Fruit fly (Drosophila melanogaster) whole organism, embryonic: Measurements from ENCODE around the gene nonC.
A peak's percentile ranks its signal among the peaks of the same experiment; 100 is the strongest.

ENCODE experiments used
- Ada2b ChIP-seq: fragments of 200-800 bp; sonication (Bioruptor generic); IDR thresholded peaks from 2 replicates; pipeline ENCODE4 v1.3.6; 2022; ENCODE audit warnings: missing biosample characterization, missing genetic modification characterization
- Aef1 ChIP-seq: fragments of 200-800 bp; sonication (Bioruptor generic); IDR thresholded peaks from 3 replicates; pipeline ENCODE4 v1.3.6; 2022; ENCODE audit warnings: missing biosample characterization, missing genetic modification characterization
- Awh ChIP-seq: fragments of 200-800 bp; sonication (Bioruptor generic); IDR thresholded peaks from 2 replicates; pipeline ENCODE4, ENCODE4 v1.3.6; 2022; ENCODE audit warnings: missing biosample characterization, missing genetic modification characterization
- Blimp-1 ChIP-seq: fragments of 200-800 bp; sonication (Bioruptor generic); optimal IDR thresholded peaks from 3 replicates; lab custom pipeline; 2018; ENCODE audit warnings: missing biosample characterization, missing genetic modification characterization, mild to moderate bottlenecking, moderate library complexity, missing genetic modification reagents
- CG12236 ChIP-seq: fragments of 200-800 bp; sonication (Bioruptor generic); optimal IDR thresholded peaks from 2 replicates; lab custom pipeline; 2016; ENCODE audit warnings: missing biosample characterization, missing genetic modification characterization
- CG12744 ChIP-seq: fragments of 200-800 bp; sonication (Bioruptor generic); optimal IDR thresholded peaks from 2 replicates; lab custom pipeline; 2016; ENCODE audit warnings: missing biosample characterization, missing genetic modification characterization
- CG14667 ChIP-seq: fragments of 200-800 bp; sonication (Bioruptor generic); IDR thresholded peaks from 2 replicates; pipeline ENCODE4 v1.3.6; 2022; ENCODE audit warnings: missing biosample characterization, missing genetic modification characterization
- CG15601 ChIP-seq: fragments of 200-800 bp; sonication (Bioruptor generic); optimal IDR thresholded peaks from 3 replicates; lab custom pipeline; 2019; ENCODE audit warnings: missing biosample characterization, mild to moderate bottlenecking, missing genetic modification characterization, moderate library complexity
- CG2199 ChIP-seq: fragments of 200-800 bp; sonication (Bioruptor generic); IDR thresholded peaks from 3 replicates; pipeline ENCODE4 v1.3.6; 2022; ENCODE audit warnings: missing biosample characterization, missing genetic modification characterization
- CG31365 ChIP-seq: fragments of 200-800 bp; sonication (Bioruptor generic); optimal IDR thresholded peaks from 2 replicates; lab custom pipeline; 2018; ENCODE audit warnings: missing biosample characterization, mild to moderate bottlenecking, missing genetic modification characterization
- CG33557 ChIP-seq: fragments of 200-800 bp; sonication (Bioruptor generic); optimal IDR thresholded peaks from 2 replicates; lab custom pipeline; 2019; ENCODE audit warnings: missing biosample characterization, mild to moderate bottlenecking, missing genetic modification characterization, moderate library complexity
- CG4730 ChIP-seq: fragments of 200-800 bp; sonication (Bioruptor generic); IDR thresholded peaks from 2 replicates; pipeline ENCODE4 v1.3.6; 2022; ENCODE audit warnings: missing biosample characterization, missing genetic modification characterization
- CG6254 ChIP-seq: fragments of 200-800 bp; sonication (Bioruptor generic); optimal IDR thresholded peaks from 3 replicates; lab custom pipeline; 2017; ENCODE audit warnings: mild to moderate bottlenecking, missing biosample characterization, missing genetic modification reagents, missing genetic modification characterization
- CHES-1-like ChIP-seq: fragments of 200-800 bp; sonication (Bioruptor generic); optimal IDR thresholded peaks from 2 replicates; lab custom pipeline; 2016; ENCODE audit warnings: missing biosample characterization, missing genetic modification characterization
- CoRest ChIP-seq: fragments of 200-800 bp; sonication (Bioruptor generic); optimal IDR thresholded peaks from 3 replicates; lab custom pipeline; 2018; ENCODE audit warnings: missing biosample characterization, mild to moderate bottlenecking, missing genetic modification characterization, moderate library complexity
- D19A ChIP-seq: fragments of 200-800 bp; optimal IDR thresholded peaks from 3 replicates; lab custom pipeline; 2019; ENCODE audit warnings: missing biosample characterization, mild to moderate bottlenecking, missing genetic modification characterization, moderate library complexity
- Dll ChIP-seq: fragments of 200-800 bp; sonication (Bioruptor generic); IDR thresholded peaks from 4 replicates; pipeline ENCODE4 v1.3.6; 2022; ENCODE audit warnings: missing biosample characterization, missing genetic modification characterization; ENCODE audit not compliant: partially characterized antibody
- Dp ChIP-seq: fragments of 200-800 bp; sonication (Bioruptor generic); optimal IDR thresholded peaks from 2 replicates; lab custom pipeline; 2018; ENCODE audit warnings: missing biosample characterization, mild to moderate bottlenecking, missing genetic modification characterization, moderate library complexity
- Ets65A ChIP-seq: fragments of 200-800 bp; sonication (Bioruptor generic); peaks from one replicate; lab custom pipeline; 2016; ENCODE audit warnings: missing biosample characterization, missing genetic modification characterization
- HLH4C ChIP-seq: fragments of 200-800 bp; sonication (Bioruptor generic); IDR thresholded peaks from 3 replicates; pipeline ENCODE4 v1.3.6; 2022; ENCODE audit warnings: missing biosample characterization, missing genetic modification characterization; ENCODE audit not compliant: partially characterized antibody
- Hey ChIP-seq: fragments of 200-800 bp; sonication (Bioruptor generic); optimal IDR thresholded peaks from 3 replicates; lab custom pipeline; 2018; ENCODE audit warnings: missing biosample characterization, mild to moderate bottlenecking, missing genetic modification characterization
- Hr39 ChIP-seq: fragments of >200 bp; optimal IDR thresholded peaks from 2 replicates; lab custom pipeline; 2017
- Jarid2 ChIP-seq: fragments of 200-800 bp; sonication (Bioruptor generic); optimal IDR thresholded peaks from 3 replicates; lab custom pipeline; 2017; ENCODE audit warnings: mild to moderate bottlenecking, missing biosample characterization, missing genetic modification reagents, missing genetic modification characterization
- Mrtf ChIP-seq: fragments of 200-800 bp; sonication (Bioruptor generic); IDR thresholded peaks from 3 replicates; pipeline ENCODE4 v1.3.6; 2022; ENCODE audit warnings: missing biosample characterization, missing genetic modification characterization
- NfI ChIP-seq: fragments of 200-800 bp; sonication (Bioruptor generic); optimal IDR thresholded peaks from 3 replicates; lab custom pipeline; 2018; ENCODE audit warnings: missing biosample characterization, mild to moderate bottlenecking, missing genetic modification characterization, moderate library complexity
- Oaz ChIP-seq: fragments of 200-800 bp; sonication (Bioruptor generic); IDR thresholded peaks from 2 replicates; pipeline ENCODE4 v1.3.6; 2022; ENCODE audit warnings: missing biosample characterization, missing genetic modification characterization
- Sox102F ChIP-seq: fragments of 200-800 bp; sonication (Bioruptor generic); optimal IDR thresholded peaks from 2 replicates; lab custom pipeline; 2018; ENCODE audit warnings: missing biosample characterization, mild to moderate bottlenecking, missing genetic modification characterization, moderate library complexity
- Sry-δ ChIP-seq: fragments of 200-800 bp; sonication (Bioruptor generic); optimal IDR thresholded peaks from 2 replicates; lab custom pipeline; 2016; ENCODE audit warnings: missing biosample characterization, missing genetic modification characterization
- Usf ChIP-seq: fragments of 200-800 bp; sonication (Bioruptor generic); optimal IDR thresholded peaks from 2 replicates; lab custom pipeline; 2017; ENCODE audit warnings: missing genotype, missing biosample characterization, missing genetic modification characterization
- az2 ChIP-seq: fragments of 200-800 bp; sonication (Bioruptor generic); optimal IDR thresholded peaks from 3 replicates; lab custom pipeline; 2016; ENCODE audit warnings: missing biosample characterization, missing genetic modification characterization
- cas ChIP-seq: fragments of 200-800 bp; sonication (Bioruptor generic); IDR thresholded peaks from 2 replicates; pipeline ENCODE4 v1.3.6; 2022; ENCODE audit warnings: missing biosample characterization, missing genetic modification characterization
- chn ChIP-seq: fragments of 200-800 bp; sonication (Bioruptor generic); optimal IDR thresholded peaks from 2 replicates; lab custom pipeline; 2016; ENCODE audit warnings: missing biosample characterization, missing genetic modification characterization
- crol ChIP-seq: fragments of 200-800 bp; sonication (Bioruptor generic); IDR thresholded peaks from 2 replicates; pipeline ENCODE4 v1.3.6; 2022; ENCODE audit warnings: missing biosample characterization, missing genetic modification characterization
- emc ChIP-seq: fragments of 200-800 bp; sonication (Bioruptor generic); optimal IDR thresholded peaks from 2 replicates; lab custom pipeline; 2016; ENCODE audit warnings: missing biosample characterization, missing genetic modification characterization
- gce ChIP-seq: fragments of 200-800 bp; sonication (Bioruptor generic); IDR thresholded peaks from 3 replicates; pipeline ENCODE4 v1.3.6; 2022; ENCODE audit warnings: missing biosample characterization, missing genetic modification characterization
- hkb ChIP-seq, 2 experiments: fragments of 200-800 bp in 1 of 2; fragments of >200 bp in 1 of 2; sonication (Bioruptor generic) in 1 of 2; IDR thresholded peaks in 1 of 2; optimal IDR thresholded peaks in 1 of 2; 2 replicates each; pipeline versions ENCODE4 v1.3.6 to Lab custom; 2017 to 2022; ENCODE audit warnings: missing biosample characterization in 1 of 2, missing genetic modification characterization in 1 of 2
- kni ChIP-seq: fragments of 200-800 bp; sonication (Bioruptor generic); optimal IDR thresholded peaks from 3 replicates; lab custom pipeline; 2017; ENCODE audit warnings: mild to moderate bottlenecking, missing biosample characterization, missing genetic modification reagents, missing genetic modification characterization
- lola ChIP-seq, 3 experiments: fragments of >200 bp in 2 of 3; fragments of 200-800 bp in 1 of 3; sonication (Bioruptor generic) in 1 of 3; optimal IDR thresholded peaks; 2 replicates each; lab custom pipeline; 2017 to 2019; ENCODE audit warnings: missing biosample characterization in 3 of 3, missing genetic modification characterization in 3 of 3, mild to moderate bottlenecking in 1 of 3, moderate library complexity in 1 of 3
- nerfin-1 ChIP-seq: fragments of 200-800 bp; sonication (Bioruptor generic); optimal IDR thresholded peaks from 3 replicates; lab custom pipeline; 2019; ENCODE audit warnings: missing biosample characterization, mild to moderate bottlenecking, missing genetic modification characterization, moderate library complexity
- oc ChIP-seq: fragments of 200-800 bp; sonication (Bioruptor generic); optimal IDR thresholded peaks from 2 replicates; lab custom pipeline; 2018; ENCODE audit warnings: missing biosample characterization, mild to moderate bottlenecking, missing genetic modification characterization, moderate library complexity
- onecut ChIP-seq: fragments of 200-800 bp; sonication (Bioruptor generic); IDR thresholded peaks from 2 replicates; pipeline ENCODE4 v1.3.6; 2022; ENCODE audit warnings: missing biosample characterization, missing genetic modification characterization
- shn ChIP-seq: fragments of 200-800 bp; sonication (Bioruptor generic); optimal IDR thresholded peaks from 3 replicates; lab custom pipeline; 2016; ENCODE audit warnings: missing biosample characterization, missing genetic modification characterization
- sim ChIP-seq: fragments of 200-800 bp; sonication (Bioruptor generic); IDR thresholded peaks from 2 replicates; pipeline ENCODE4 v1.3.6; 2022; ENCODE audit warnings: missing biosample characterization, missing genetic modification characterization
- sug ChIP-seq: fragments of 200-800 bp; optimal IDR thresholded peaks from 2 replicates; lab custom pipeline; 2019; ENCODE audit warnings: missing biosample characterization, mild to moderate bottlenecking, missing genetic modification characterization, moderate library complexity
- tin ChIP-seq: fragments of 200-800 bp; sonication (Bioruptor generic); optimal IDR thresholded peaks from 3 replicates; lab custom pipeline; 2016; ENCODE audit warnings: missing biosample characterization, missing genetic modification characterization
- tio ChIP-seq: fragments of 200-800 bp; sonication (Bioruptor generic); optimal IDR thresholded peaks from 2 replicates; lab custom pipeline; 2017; ENCODE audit warnings: missing biosample characterization, missing genetic modification characterization, inconsistent platforms
- toy ChIP-seq: fragments of 200-800 bp; sonication (Bioruptor generic); IDR thresholded peaks from 2 replicates; pipeline ENCODE4 v1.3.6; 2022; ENCODE audit warnings: missing biosample characterization, missing genetic modification characterization
- trem ChIP-seq: fragments of 200-800 bp; optimal IDR thresholded peaks from 3 replicates; lab custom pipeline; 2019; ENCODE audit warnings: missing biosample characterization, mild to moderate bottlenecking, missing genetic modification characterization, moderate library complexity
- unc-4 ChIP-seq: fragments of 200-800 bp; sonication (Bioruptor generic); IDR thresholded peaks from 2 replicates; pipeline ENCODE4 v1.3.6; 2022; ENCODE audit warnings: missing biosample characterization, missing genetic modification characterization; ENCODE audit not compliant: partially characterized antibody

Gene nonC

DNA sequence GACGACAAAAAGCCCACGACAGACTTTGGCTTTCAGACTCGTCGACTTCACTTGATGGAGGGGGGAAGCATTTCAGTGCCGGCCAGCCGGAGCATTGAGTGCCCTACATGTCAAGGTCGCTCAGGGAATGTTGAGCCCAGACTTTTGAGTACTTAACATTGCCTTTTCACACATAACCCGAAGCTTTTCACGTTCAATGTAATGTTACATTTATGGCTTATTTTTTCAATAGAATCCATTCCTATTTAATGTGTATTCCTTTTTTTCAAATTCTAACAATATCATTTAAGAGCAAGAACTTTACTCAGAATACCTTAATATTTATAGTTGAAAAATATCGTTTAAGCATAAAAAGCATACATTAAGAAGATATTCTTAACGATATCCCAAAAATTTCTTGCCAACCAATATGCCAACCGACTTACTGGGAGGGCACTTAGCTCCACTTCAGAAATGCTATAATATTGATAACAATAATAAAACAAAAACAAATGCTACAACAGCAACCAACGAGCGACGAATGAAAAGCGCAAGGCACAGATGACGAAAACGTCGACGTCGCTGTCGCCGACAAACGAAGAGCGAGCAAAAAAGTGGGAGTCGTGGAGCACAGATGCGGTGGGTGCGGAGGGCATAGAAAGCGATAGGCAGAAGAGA, 35.6 kb downstream of the nonC start (continued):
- TF ChIP-seq Ets65A (GFP tag; lab: Kevin White, UChicago) (peak; percentile 98), NfI (GFP tag; lab: Kevin White, UChicago) (no peak), Aef1 (GFP tag; lab: Robert Waterston, UW) (peak; percentile 67), crol (GFP tag; lab: Robert Waterston, UW) (peak; percentile 97), az2 (GFP tag; lab: Kevin White, UChicago) (peak; percentile 1), tin (GFP tag; lab: Kevin White, UChicago) (peak; percentile 80), CG31365 (tag; lab: Kevin White, UChicago) (no peak), CG6254 (GFP tag; lab: Kevin White, UChicago) (peak; percentile 48), lola (GFP tag; optimal IDR thresholded peaks at IDR 0.05; lab: Kevin White, UChicago) (peak in 1 of 3 experiments; percentile 38), Mrtf (GFP tag; lab: Robert Waterston, UW) (0 out of 3 replicates have a peak, but pooled peaks have one; percentile 48), CG2199 (no peak), cas (0 out of 2 replicates have a peak, but pooled peaks have one; percentile 41), Usf (GFP tag; lab: Kevin White, UChicago) (peak; percentile 33), trem (tag; lab: Kevin White, UChicago) (peak; percentile 54), toy (GFP tag; lab: Robert Waterston, UW) (peak; percentile 46; the same call in 1 of the 2 replicates), CG4730 (peak; percentile 62), CG12236 (no peak), gce (GFP tag; lab: Robert Waterston, UW) (0 out of 3 replicates have a peak, but pooled peaks have one; percentile 26), CG33557 (GFP tag; lab: Kevin White, UChicago) (no peak), Ada2b (GFP tag; lab: Robert Waterston, UW) (peak; percentile 49), oc (tag; lab: Kevin White, UChicago) (no peak), Sry-δ (peak; percentile 39), HLH4C (no peak), D19A (peak; percentile 80), Blimp-1 (GFP tag; lab: Kevin White, UChicago) (peak; percentile 71), Hr39 (no peak), CHES-1-like (GFP tag; lab: Kevin White, UChicago) (no peak), Sox102F (GFP tag; lab: Kevin White, UChicago) (peak; percentile 50), shn (GFP tag; lab: Kevin White, UChicago) (no peak), Dp (GFP tag; lab: Kevin White, UChicago) (no peak), kni (GFP tag; lab: Kevin White, UChicago) (peak; percentile 41), CG14667 (GFP tag; lab: Robert Waterston, UW) (0 out of 2 replicates have a peak, but pooled peaks have one; percentile 44), CG12744 (GFP tag; lab: Kevin White, UChicago) (peak; percentile 67), emc (GFP tag; lab: Kevin White, UChicago) (peak; percentile 71), Awh (peak; percentile 73), tio (GFP tag; lab: Kevin White, UChicago) (no peak), sim (GFP tag; lab: Robert Waterston, UW) (0 out of 2 replicates have a peak, but pooled peaks have one; percentile 5), Dll (no peak), onecut (GFP tag; lab: Robert Waterston, UW) (peak; percentile 39; the same call in 1 of the 2 replicates), Oaz (GFP tag; lab: Robert Waterston, UW) (peak; percentile 58), CoRest (tag; lab: Kevin White, UChicago) (peak; percentile 64), hkb (optimal IDR thresholded peaks at IDR 0.05; lab: Kevin White, UChicago) (no peak), hkb (GFP tag; IDR thresholded peaks at IDR 0.05; lab: Robert Waterston, UW) (peak; percentile 65; the same call in 1 of the 2 replicates), sug (tag; lab: Kevin White, UChicago) (peak; percentile 25), nerfin-1 (tag; lab: Kevin White, UChicago) (peak; percentile 72), Hey (no peak), unc-4 (GFP tag; lab: Robert Waterston, UW) (no peak), CG15601 (tag; lab: Kevin White, UChicago) (peak; percentile 30), Jarid2 (GFP tag; lab: Kevin White, UChicago) (peak; percentile 53), chn (no peak)
